Worm (Caenorhabditis elegans): Measurements from ENCODE around the gene lido-6.
"Not testable (repeated sequence)": the region's sequence is repeated elsewhere in the genome, so short reads cannot be mapped to it uniquely, and the experiment has no call there.

lido-6 gene

DNA sequence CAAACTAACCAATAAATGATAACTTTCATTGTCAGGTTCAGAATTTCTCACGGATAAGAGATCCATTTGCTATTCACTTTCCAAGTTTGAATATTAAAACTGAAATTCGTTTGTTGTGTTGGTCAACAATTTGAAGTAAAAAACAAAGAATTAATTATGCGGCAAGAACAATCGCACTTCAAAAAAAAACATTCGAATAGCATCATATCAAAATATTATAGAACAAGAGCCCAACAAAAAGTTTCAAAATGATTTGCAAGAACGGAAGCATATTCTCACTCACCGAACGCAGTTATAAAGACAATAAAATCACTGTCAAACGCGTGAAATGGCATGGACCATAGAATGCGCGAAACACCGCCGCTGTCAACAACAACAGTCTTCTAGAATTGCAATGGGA is 19.4 kb upstream of the lido-6 start, which contains the start of gene K09E3.7:
Gene K09E3.7, minus strand, starts transcription at position 101 of the 400 bp plus-strand sequence.
- no peak for TF ChIP-seq ceh-82 (tag; optimal IDR thresholded peaks at IDR 0.05)

DNA sequence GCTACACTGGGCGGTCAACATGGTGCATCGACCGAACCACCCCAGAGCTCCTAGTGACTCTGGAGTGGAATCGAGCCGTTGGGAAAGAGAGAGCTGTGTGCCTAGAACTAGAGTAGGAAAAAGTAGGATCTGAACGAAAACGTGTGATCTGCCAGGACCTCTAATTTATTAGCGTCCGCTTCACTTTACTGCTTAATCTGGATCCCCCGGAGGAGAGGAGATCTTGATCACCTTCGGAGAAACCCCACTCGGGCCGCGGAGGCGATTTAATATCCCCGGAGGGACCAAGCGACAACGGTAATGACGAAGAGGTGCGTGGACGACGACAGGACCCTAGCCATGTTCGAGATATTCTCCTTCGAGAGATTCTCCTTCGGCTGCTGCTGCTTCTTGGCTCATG is 2.4 kb upstream of the lido-6 start, which contains the start of gene K09E3.2:
Gene K09E3.2, plus strand, starts transcription at position 301 of the 400 bp plus-strand sequence.
- not testable (repeated sequence) for TF ChIP-seq nhr-77, ztf-11, lin-11 (tag; optimal IDR thresholded peaks at IDR 0.05)

DNA sequence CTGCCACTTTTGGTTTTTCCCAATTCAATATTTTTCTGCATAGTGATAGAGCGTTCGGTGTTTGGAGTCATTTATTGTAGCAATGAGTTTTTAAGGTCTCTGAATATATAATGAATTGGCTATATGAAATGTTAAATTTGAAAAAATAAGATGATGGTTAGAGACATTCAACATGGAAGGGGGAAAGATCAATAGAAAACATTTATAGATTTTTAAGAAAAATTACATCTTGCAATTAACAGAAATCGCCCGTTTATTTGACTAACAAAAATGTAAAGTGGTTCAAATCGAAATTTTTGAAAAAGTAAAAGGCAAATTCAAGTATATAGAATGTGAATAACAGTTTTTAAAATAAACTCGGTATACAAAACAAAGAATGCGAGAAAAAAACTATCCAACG is 4.4 kb downstream of the lido-6 start, which contains the start of gene lido-5:
Gene lido-5, minus strand, starts transcription at position 101 of the 400 bp plus-strand sequence.
- TF ChIP-seq egl-27 (tag; optimal IDR thresholded peaks at IDR 0.05) (no peak), F13H6.1 (tag; optimal IDR thresholded peaks at IDR 0.05) (no peak), Y55F3AM.14 (GFP tag; optimal IDR thresholded peaks at IDR 0.05) (no peak), lin-13 (GFP tag; optimal IDR thresholded peaks at IDR 0.05) (no peak), ceh-82 (tag; optimal IDR thresholded peaks at IDR 0.05) (no peak), unc-62 (GFP tag; optimal IDR thresholded peaks at IDR 0.05) (no peak), lsy-2 (tag; optimal IDR thresholded peaks at IDR 0.05) (no peak), skn-1 (tag; optimal IDR thresholded peaks at IDR 0.05) (no peak), sma-9 (GFP tag; optimal IDR thresholded peaks at IDR 0.05) (no peak), sma-9 (tag; optimal IDR thresholded peaks at IDR 0.05) (no peak), ztf-4 (tag; optimal IDR thresholded peaks at IDR 0.05) (no peak), nhr-12 (tag; optimal IDR thresholded peaks at IDR 0.05) (no peak), nhr-77 (tag; optimal IDR thresholded peaks at IDR 0.05) (no peak), sem-4 (tag; optimal IDR thresholded peaks at IDR 0.05) (no peak), nhr-21 (tag; optimal IDR thresholded peaks at IDR 0.05) (no peak), ama-1 (optimal IDR thresholded peaks at IDR 0.05) (no peak), nhr-11 (tag; optimal IDR thresholded peaks at IDR 0.05) (no peak), elt-3 (tag; optimal IDR thresholded peaks at IDR 0.05) (no peak), ceh-16 (tag; optimal IDR thresholded peaks at IDR 0.05) (no peak), mab-5 (tag; optimal IDR thresholded peaks at IDR 0.05) (no peak)

ce11 chrX:17107670-17108069 is 7.3 kb downstream of the lido-6 start, which contains the start of gene lido-4:
TSS of gene lido-4 (minus strand) at chrX:17107770.
- TF ChIP-seq elt-3 (tag; optimal IDR thresholded peaks at IDR 0.05) (no peak), crh-2 (tag; optimal IDR thresholded peaks at IDR 0.05) (no peak), ama-1 (optimal IDR thresholded peaks at IDR 0.05) (no peak), sma-9 (GFP tag; optimal IDR thresholded peaks at IDR 0.05) (no peak), sma-9 (tag; optimal IDR thresholded peaks at IDR 0.05) (no peak), nhr-77 (tag; optimal IDR thresholded peaks at IDR 0.05) (no peak), mab-5 (tag; optimal IDR thresholded peaks at IDR 0.05) (no peak), ztf-1 (GFP tag; conservative IDR thresholded peaks at IDR 0.05) (no peak), sem-4 (tag; optimal IDR thresholded peaks at IDR 0.05) (no peak), ceh-16 (tag; optimal IDR thresholded peaks at IDR 0.05) (no peak), nhr-10 (tag; optimal IDR thresholded peaks at IDR 0.05) (no peak), snpc-4 (tag; optimal IDR thresholded peaks at IDR 0.05) (no peak), skn-1 (tag; optimal IDR thresholded peaks at IDR 0.05) (no peak), F13H6.1 (tag; optimal IDR thresholded peaks at IDR 0.05) (no peak)

ce11 chrX:17100656-17101055 is 14.3 kb downstream of the lido-6 start, which contains the start of gene lido-2:
TSS of gene lido-2 (minus strand) at chrX:17100756.
- TF ChIP-seq ZK546.5 (tag; optimal IDR thresholded peaks at IDR 0.05) (no peak), snpc-4 (tag; optimal IDR thresholded peaks at IDR 0.05) (no peak), Y55F3AM.14 (GFP tag; optimal IDR thresholded peaks at IDR 0.05) (no peak), mab-5 (tag; optimal IDR thresholded peaks at IDR 0.05) (no peak), skn-1 (tag; optimal IDR thresholded peaks at IDR 0.05) (no peak), R02D3.7 (tag; optimal IDR thresholded peaks at IDR 0.05) (no peak), unc-55 (GFP tag; optimal IDR thresholded peaks at IDR 0.05) (no peak), aly-2 (tag; optimal IDR thresholded peaks at IDR 0.05) (no peak), sma-3 (GFP tag; optimal IDR thresholded peaks at IDR 0.05) (no peak), nhr-21 (tag; optimal IDR thresholded peaks at IDR 0.05) (no peak), F13H6.1 (tag; optimal IDR thresholded peaks at IDR 0.05) (no peak), ztf-4 (tag; optimal IDR thresholded peaks at IDR 0.05) (no peak), mdl-1 (tag; optimal IDR thresholded peaks at IDR 0.05) (no peak)

Data from whole organism, L2 larva.